Worm (Caenorhabditis elegans) whole organism, mixed stage, embryonic: ENCODE results near the gene ugt-19.

Source experiments
- ces-1 ChIP-seq: fragments of 150-350 bp; optimal IDR thresholded peaks from 2 replicates; lab custom pipeline; 2014; ENCODE audit warnings: missing biosample characterization, missing genetic modification reagents, missing genetic modification characterization
- lin-13 ChIP-seq: fragments of 150-350 bp; optimal IDR thresholded peaks from 2 replicates; lab custom pipeline; 2014; ENCODE audit warnings: missing biosample characterization, missing genetic modification characterization
- mep-1 ChIP-seq: fragments of 150-350 bp; optimal IDR thresholded peaks from 2 replicates; lab custom pipeline; 2017; ENCODE audit warnings: missing biosample characterization, missing genetic modification reagents, missing genetic modification characterization, inconsistent platforms
- zip-8 ChIP-seq: fragments of 150-350 bp; optimal IDR thresholded peaks from 2 replicates; lab custom pipeline; 2014; ENCODE audit warnings: missing biosample characterization, missing genetic modification characterization

DNA sequence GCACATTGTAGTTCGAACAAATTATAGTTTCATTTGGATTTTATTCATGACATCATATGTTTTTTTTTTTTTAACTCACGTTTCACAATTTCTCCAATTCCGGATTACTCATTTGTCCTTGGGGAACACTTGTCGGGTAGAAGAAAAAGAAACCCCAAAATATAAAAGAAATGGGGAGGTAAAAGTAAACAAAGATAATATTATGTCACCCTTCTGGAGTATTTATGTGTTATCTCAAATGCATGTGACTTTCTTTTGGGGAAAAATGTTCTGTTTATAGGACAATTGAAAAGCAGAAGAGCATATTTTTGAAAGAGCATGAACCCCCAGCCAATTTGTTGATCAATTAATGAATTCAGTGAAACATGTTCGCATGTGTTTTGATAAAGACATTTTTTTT is 27.9 kb downstream of the ugt-19 start:
- no peak for TF ChIP-seq zip-8
- TF ChIP-seq mep-1 (tag; lab: Kevin White, UChicago), result no peak
- TF ChIP-seq lin-13 (tag; lab: Kevin White, UChicago), result no peak
- no peak for TF ChIP-seq ces-1 (GFP tag; lab: Kevin White, UChicago)
